Fruit fly (Drosophila melanogaster) whole organism, pupa: Measurements from ENCODE around the gene mei-41.

Experiments
- CG13204 ChIP-seq: fragments of 200-800 bp; sonication (Bioruptor generic); optimal IDR thresholded peaks from 2 replicates; lab custom pipeline; 2018; ENCODE audit warnings: missing biosample characterization, mild to moderate bottlenecking, missing genetic modification characterization, moderate library complexity
- CG17806 ChIP-seq: fragments of 200-800 bp; sonication (Bioruptor generic); optimal IDR thresholded peaks from 2 replicates; lab custom pipeline; 2018; ENCODE audit warnings: missing biosample characterization, mild to moderate bottlenecking, missing genetic modification characterization, moderate library complexity
- CG32121 ChIP-seq: fragments of 200-800 bp; sonication (Bioruptor generic); IDR thresholded peaks from 2 replicates; pipeline ENCODE4 v1.3.6; 2022; ENCODE audit warnings: missing biosample characterization, missing genetic modification characterization
- CG34367 ChIP-seq: fragments of 200-800 bp; sonication (Bioruptor generic); optimal IDR thresholded peaks from 2 replicates; lab custom pipeline; 2018; ENCODE audit warnings: missing biosample characterization, mild to moderate bottlenecking, missing genetic modification characterization
- CG8301 ChIP-seq: fragments of 200-800 bp; sonication (Bioruptor generic); optimal IDR thresholded peaks from 2 replicates; lab custom pipeline; 2018; ENCODE audit warnings: missing biosample characterization, mild to moderate bottlenecking, missing genetic modification characterization
- CG9948 ChIP-seq: fragments of 200-800 bp; sonication (Bioruptor generic); optimal IDR thresholded peaks from 2 replicates; lab custom pipeline; 2018; ENCODE audit warnings: missing biosample characterization, mild to moderate bottlenecking, missing genetic modification characterization, moderate library complexity
- Pif1B ChIP-seq: fragments of 200-800 bp; sonication (Bioruptor generic); optimal IDR thresholded peaks from 3 replicates; lab custom pipeline; 2016; ENCODE audit warnings: missing biosample characterization, missing genetic modification characterization
- fd96Ca ChIP-seq: fragments of 200-800 bp; sonication (Bioruptor generic); IDR thresholded peaks from 3 replicates; pipeline ENCODE4 v1.3.6; 2022; ENCODE audit warnings: missing biosample characterization, missing genetic modification characterization
- gl ChIP-seq: fragments of 200-800 bp; sonication (Bioruptor generic); optimal IDR thresholded peaks from 2 replicates; lab custom pipeline; 2018; ENCODE audit warnings: missing biosample characterization, mild to moderate bottlenecking, missing genetic modification characterization

- TF ChIP-seq CG13204 (no peak), gl (tag; lab: Kevin White, UChicago) (no peak), fd96Ca (GFP tag; lab: Robert Waterston, UW) (no peak), CG9948 (no peak), Pif1B (GFP tag; lab: Kevin White, UChicago) (no peak), CG17806 (tag; lab: Kevin White, UChicago) (no peak), CG32121 (GFP tag; lab: Robert Waterston, UW) (no peak), CG34367 (tag; lab: Kevin White, UChicago) (no peak), CG8301 (tag; lab: Kevin White, UChicago) (no peak)
These were observed 50.9 kb downstream of the mei-41 start for dm6 chrX:16442361-16442760.
